Fruit fly (Drosophila melanogaster) whole organism, embryonic: ENCODE results near the gene CG15249.

ENCODE experiments used
- Antp ChIP-seq: fragments of 200-800 bp; sonication (Bioruptor generic); optimal IDR thresholded peaks from 3 replicates; lab custom pipeline; 2016; ENCODE audit warnings: missing biosample characterization, missing genetic modification characterization
- Asciz ChIP-seq: fragments of 200-800 bp; sonication (Bioruptor generic); optimal IDR thresholded peaks from 2 replicates; lab custom pipeline; 2017; ENCODE audit warnings: missing biosample characterization, mild to moderate bottlenecking, missing genetic modification characterization, missing genetic modification reagents
- CG10209 ChIP-seq: fragments of 200-800 bp; sonication (Bioruptor generic); optimal IDR thresholded peaks from 3 replicates; lab custom pipeline; 2017; ENCODE audit warnings: missing biosample characterization, mild to moderate bottlenecking, missing genetic modification characterization, missing genetic modification reagents
- CG10654 ChIP-seq: fragments of 200-800 bp; sonication (Bioruptor generic); optimal IDR thresholded peaks from 2 replicates; lab custom pipeline; 2016; ENCODE audit warnings: missing biosample characterization, missing genetic modification characterization
- CG11695 ChIP-seq: fragments of 200-800 bp; sonication (Bioruptor generic); IDR thresholded peaks from 3 replicates; pipeline ENCODE4 v1.3.6; 2022; ENCODE audit warnings: missing biosample characterization, missing genetic modification characterization
- CG12769 ChIP-seq: fragments of 200-800 bp; sonication (Bioruptor generic); optimal IDR thresholded peaks from 2 replicates; lab custom pipeline; 2019; ENCODE audit warnings: missing biosample characterization, mild to moderate bottlenecking, missing genetic modification characterization, moderate library complexity
- CG13123 ChIP-seq: fragments of 200-800 bp; sonication (Bioruptor generic); optimal IDR thresholded peaks from 2 replicates; lab custom pipeline; 2016; ENCODE audit warnings: missing biosample characterization, missing genetic modification characterization
- CG16813 ChIP-seq: fragments of 200-800 bp; sonication (Bioruptor generic); IDR thresholded peaks from 3 replicates; pipeline ENCODE4 v1.3.6; 2022; ENCODE audit warnings: missing biosample characterization, missing genetic modification characterization; ENCODE audit not compliant: partially characterized antibody
- CG18619 ChIP-seq: fragments of 200-800 bp; sonication (Bioruptor generic); optimal IDR thresholded peaks from 3 replicates; lab custom pipeline; 2017; ENCODE audit warnings: missing biosample characterization, mild to moderate bottlenecking, missing genetic modification characterization
- CG2875 ChIP-seq: fragments of 200-800 bp; sonication (Bioruptor generic); optimal IDR thresholded peaks from 2 replicates; lab custom pipeline; 2017; ENCODE audit warnings: missing biosample characterization, mild to moderate bottlenecking, missing genetic modification characterization, missing genetic modification reagents
- CG6175 ChIP-seq: fragments of 200-800 bp; sonication (Bioruptor generic); IDR thresholded peaks from 3 replicates; pipeline ENCODE4 v1.3.6; 2022; ENCODE audit warnings: missing biosample characterization, missing genetic modification characterization
- CG6272 ChIP-seq: fragments of 200-800 bp; sonication (Bioruptor generic); IDR thresholded peaks from 2 replicates; pipeline ENCODE4 v1.3.6; 2022; ENCODE audit warnings: missing biosample characterization, missing genetic modification characterization
- CG6854 ChIP-seq: fragments of 200-800 bp; sonication (Bioruptor generic); optimal IDR thresholded peaks from 3 replicates; lab custom pipeline; 2017; ENCODE audit warnings: missing biosample characterization, mild to moderate bottlenecking, missing genetic modification characterization
- CG7839 ChIP-seq: fragments of 200-800 bp; sonication (Bioruptor generic); optimal IDR thresholded peaks from 3 replicates; lab custom pipeline; 2018; ENCODE audit warnings: missing biosample characterization, mild to moderate bottlenecking, missing genetic modification characterization, moderate library complexity
- CG8478 ChIP-seq: fragments of >200 bp; optimal IDR thresholded peaks from 2 replicates; lab custom pipeline; 2018
- CkIIα-i1 ChIP-seq: fragments of 200-800 bp; sonication (Bioruptor generic); IDR thresholded peaks from 2 replicates; pipeline ENCODE4 v1.3.6; 2022; ENCODE audit warnings: missing biosample characterization, missing genetic modification characterization
- E2f1 ChIP-seq: fragments of 200-800 bp; sonication (Bioruptor generic); IDR thresholded peaks from 2 replicates; pipeline ENCODE4 v1.3.6; 2022; ENCODE audit warnings: missing biosample characterization, missing genetic modification characterization
- Ets97D ChIP-seq: fragments of 200-800 bp; sonication (Bioruptor generic); optimal IDR thresholded peaks from 3 replicates; lab custom pipeline; 2016; ENCODE audit warnings: missing biosample characterization, missing genetic modification characterization
- H15 ChIP-seq: fragments of 200-800 bp; sonication (Bioruptor generic); IDR thresholded peaks from 3 replicates; pipeline ENCODE4 v1.3.6; 2022; ENCODE audit warnings: missing biosample characterization, missing genetic modification characterization
- Hand ChIP-seq: fragments of 200-800 bp; sonication (Bioruptor generic); optimal IDR thresholded peaks from 2 replicates; lab custom pipeline; 2017; ENCODE audit warnings: mild to moderate bottlenecking, missing biosample characterization, missing genetic modification reagents, missing genetic modification characterization
- Hr78 ChIP-seq, 2 experiments: fragments of 200-800 bp in 1 of 2; fragments of >200 bp in 1 of 2; sonication (Bioruptor generic) in 1 of 2; optimal IDR thresholded peaks; 2 replicates each; lab custom pipeline; 2017 to 2019; ENCODE audit warnings: missing biosample characterization in 2 of 2, missing genetic modification characterization in 2 of 2, mild to moderate bottlenecking in 1 of 2, moderate library complexity in 1 of 2
- Med ChIP-seq: fragments of 200-800 bp; sonication (Bioruptor generic); peaks from one replicate; lab custom pipeline; 2016; ENCODE audit warnings: missing biosample characterization, missing genetic modification characterization, mild to moderate bottlenecking, inconsistent platforms, moderate library complexity
- NC2β ChIP-seq: fragments of 200-800 bp; sonication (Bioruptor generic); optimal IDR thresholded peaks from 2 replicates; lab custom pipeline; 2016; ENCODE audit warnings: missing biosample characterization, missing genetic modification characterization
- NFAT ChIP-seq: fragments of 200-800 bp; sonication (Bioruptor generic); IDR thresholded peaks from 2 replicates; pipeline ENCODE4 v1.3.6; 2022; ENCODE audit warnings: missing biosample characterization, missing genetic modification characterization
- Trl ChIP-seq, 3 experiments: fragments of >200 bp in 2 of 3; fragments of 200-800 bp in 1 of 3; sonication (Bioruptor generic) in 1 of 3; optimal IDR thresholded peaks; 2 replicates in 1 of 3; 3 replicates in 2 of 3; lab custom pipeline; 2016 to 2017; ENCODE audit warnings: missing biosample characterization in 1 of 3, missing genetic modification characterization in 1 of 3
- Vsx1 ChIP-seq: fragments of 200-800 bp; sonication (Bioruptor generic); optimal IDR thresholded peaks from 2 replicates; lab custom pipeline; 2017; ENCODE audit warnings: missing biosample characterization, mild to moderate bottlenecking, missing genetic modification characterization, missing genetic modification reagents
- YL-1 ChIP-seq: fragments of 200-800 bp; sonication (Bioruptor generic); optimal IDR thresholded peaks from 3 replicates; lab custom pipeline; 2017; ENCODE audit warnings: missing biosample characterization, mild to moderate bottlenecking, missing genetic modification characterization
- al ChIP-seq: fragments of 200-800 bp; sonication (Bioruptor generic); IDR thresholded peaks from 2 replicates; pipeline ENCODE4 v1.3.6; 2022; ENCODE audit warnings: missing biosample characterization, missing genetic modification characterization
- crol ChIP-seq: fragments of 200-800 bp; sonication (Bioruptor generic); IDR thresholded peaks from 2 replicates; pipeline ENCODE4 v1.3.6; 2022; ENCODE audit warnings: missing biosample characterization, missing genetic modification characterization
- crp ChIP-seq, 2 experiments: fragments of 200-800 bp; sonication (Bioruptor generic); optimal IDR thresholded peaks; 2 replicates in 1 of 2; 3 replicates in 1 of 2; lab custom pipeline; 2017; ENCODE audit warnings: missing biosample characterization in 2 of 2, missing genetic modification characterization in 2 of 2, mild to moderate bottlenecking in 1 of 2, moderate library complexity in 1 of 2
- ems ChIP-seq: fragments of 200-800 bp; sonication (Bioruptor generic); optimal IDR thresholded peaks from 3 replicates; lab custom pipeline; 2016; ENCODE audit warnings: missing biosample characterization, missing genetic modification characterization
- gce ChIP-seq: fragments of 200-800 bp; sonication (Bioruptor generic); IDR thresholded peaks from 3 replicates; pipeline ENCODE4 v1.3.6; 2022; ENCODE audit warnings: missing biosample characterization, missing genetic modification characterization
- lab ChIP-seq: fragments of 200-800 bp; sonication (Bioruptor generic); optimal IDR thresholded peaks from 3 replicates; lab custom pipeline; 2017; ENCODE audit warnings: missing biosample characterization, missing genetic modification characterization, mild to moderate bottlenecking, moderate library complexity, missing genetic modification reagents
- lbe ChIP-seq: fragments of 200-800 bp; sonication (Bioruptor generic); optimal IDR thresholded peaks from 2 replicates; lab custom pipeline; 2016; ENCODE audit warnings: missing biosample characterization, mild to moderate bottlenecking, missing genetic modification characterization
- lmd ChIP-seq: fragments of 200-800 bp; sonication (Bioruptor generic); IDR thresholded peaks from 2 replicates; pipeline ENCODE4 v1.3.6; 2022; ENCODE audit warnings: missing biosample characterization, missing genetic modification characterization
- mam ChIP-seq: fragments of 200-800 bp; sonication (Bioruptor generic); optimal IDR thresholded peaks from 3 replicates; lab custom pipeline; 2016; ENCODE audit warnings: missing biosample characterization, missing genetic modification characterization
- odd ChIP-seq: fragments of 200-800 bp; sonication (Bioruptor generic); optimal IDR thresholded peaks from 2 replicates; lab custom pipeline; 2017; ENCODE audit warnings: missing biosample characterization, mild to moderate bottlenecking, missing genetic modification characterization
- onecut ChIP-seq: fragments of 200-800 bp; sonication (Bioruptor generic); IDR thresholded peaks from 2 replicates; pipeline ENCODE4 v1.3.6; 2022; ENCODE audit warnings: missing biosample characterization, missing genetic modification characterization
- prd ChIP-seq, 3 experiments: fragments of >200 bp in 2 of 3; fragments of 200-800 bp in 1 of 3; sonication (Bioruptor generic) in 1 of 3; optimal IDR thresholded peaks in 2 of 3; IDR thresholded peaks in 1 of 3; 2 replicates in 2 of 3; 3 replicates in 1 of 3; pipeline versions ENCODE4 v1.3.6 to Lab custom; 2017 to 2022; ENCODE audit warnings: missing biosample characterization in 1 of 3, missing genetic modification characterization in 1 of 3
- ranshi ChIP-seq: fragments of 200-800 bp; sonication (Bioruptor generic); IDR thresholded peaks from 2 replicates; pipeline ENCODE4 v1.3.6; 2022; ENCODE audit warnings: missing biosample characterization, missing genetic modification characterization
- sd ChIP-seq: fragments of 200-800 bp; sonication (Bioruptor generic); optimal IDR thresholded peaks from 3 replicates; lab custom pipeline; 2018; ENCODE audit warnings: missing biosample characterization, mild to moderate bottlenecking, missing genetic modification characterization, moderate library complexity
- sens ChIP-seq: fragments of 200-800 bp; sonication (Bioruptor generic); peaks from one replicate; lab custom pipeline; 2016; ENCODE audit warnings: missing biosample characterization, missing genetic modification characterization
- sr ChIP-seq: fragments of 200-800 bp; sonication (Bioruptor generic); IDR thresholded peaks from 3 replicates; pipeline ENCODE4 v1.3.6; 2022; ENCODE audit warnings: missing biosample characterization, missing genetic modification characterization
- tin ChIP-seq: fragments of 200-800 bp; sonication (Bioruptor generic); optimal IDR thresholded peaks from 3 replicates; lab custom pipeline; 2016; ENCODE audit warnings: missing biosample characterization, missing genetic modification characterization
- twi ChIP-seq: fragments of 200-800 bp; optimal IDR thresholded peaks from 2 replicates; lab custom pipeline; 2019; ENCODE audit warnings: missing biosample characterization, mild to moderate bottlenecking, missing genetic modification characterization, moderate library complexity
- zf30C ChIP-seq: fragments of 200-800 bp; sonication (Bioruptor generic); optimal IDR thresholded peaks from 3 replicates; lab custom pipeline; 2018; ENCODE audit warnings: missing biosample characterization, mild to moderate bottlenecking, missing genetic modification characterization

Gene CG15249

DNA sequence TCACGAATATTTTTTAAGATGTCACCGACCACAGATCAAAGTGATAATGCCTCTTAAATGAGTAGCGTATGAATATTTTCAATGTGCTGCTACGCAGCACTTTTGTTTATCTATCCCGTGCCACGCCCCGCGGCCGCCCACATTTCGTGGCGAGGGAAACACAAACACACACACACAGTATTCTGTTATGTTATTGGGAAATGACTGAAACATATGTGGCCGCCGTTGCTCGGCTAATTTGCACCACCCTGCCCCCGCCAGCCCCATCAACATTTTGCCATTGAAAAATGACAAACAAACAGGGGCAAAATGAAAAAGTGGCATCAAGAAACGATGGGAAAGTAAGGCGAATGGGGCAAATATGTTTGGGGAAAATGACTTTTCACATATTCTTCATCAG is 22.1 kb downstream of the CG15249 start:
- TF ChIP-seq onecut (GFP tag; lab: Robert Waterston, UW), result no peak
- TF ChIP-seq CG6175, result peak; percentile 80
- no peak for TF ChIP-seq tin
- 0 out of 2 replicates have a peak, but pooled peaks have one; percentile 9 for TF ChIP-seq lmd (GFP tag; lab: Robert Waterston, UW)
- TF ChIP-seq Vsx1 (GFP tag; lab: Kevin White, UChicago), result peak; percentile 1
- peak; percentile 72 for TF ChIP-seq crol (GFP tag; lab: Robert Waterston, UW)
- TF ChIP-seq Med (GFP tag; lab: Kevin White, UChicago), result peak; percentile 40
- peak; percentile 92 for TF ChIP-seq CG12769 (tag; lab: Kevin White, UChicago)
- TF ChIP-seq odd (GFP tag; lab: Kevin White, UChicago), result no peak
- no peak for TF ChIP-seq Antp
- TF ChIP-seq sens (GFP tag; lab: Kevin White, UChicago), result peak; percentile 2
- peak; percentile 22 for TF ChIP-seq sd (tag; lab: Kevin White, UChicago)
- TF ChIP-seq twi (tag; lab: Kevin White, UChicago), result peak; percentile 29
- TF ChIP-seq sr (GFP tag; lab: Robert Waterston, UW), result peak; percentile 58; the same call in 1 of the 3 replicates
- TF ChIP-seq Asciz (GFP tag; lab: Kevin White, UChicago), result no peak

- peak; percentile 31 for TF ChIP-seq Ets97D (GFP tag; lab: Kevin White, UChicago)
- TF ChIP-seq zf30C (GFP tag; lab: Kevin White, UChicago), result no peak
- peak; percentile 70 for TF ChIP-seq lab (GFP tag; lab: Kevin White, UChicago)
- TF ChIP-seq prd (optimal IDR thresholded peaks at IDR 0.05; lab: Kevin White, UChicago), result no peak
- TF ChIP-seq prd (GFP tag; IDR thresholded peaks at IDR 0.05; lab: Robert Waterston, UW), result peak; percentile 81
- no peak for TF ChIP-seq lbe (GFP tag; lab: Kevin White, UChicago)
- TF ChIP-seq mam (GFP tag; lab: Kevin White, UChicago), result peak; percentile 80
- TF ChIP-seq H15, result peak; percentile 81
- no peak for TF ChIP-seq CG16813 (GFP tag; lab: Robert Waterston, UW)
- peak in 1 of 2 experiments; percentile 41 for TF ChIP-seq Hr78 (GFP tag; optimal IDR thresholded peaks at IDR 0.05; lab: Kevin White, UChicago)
- TF ChIP-seq CG13123 (GFP tag; lab: Kevin White, UChicago), result no peak
- TF ChIP-seq al (GFP tag; lab: Robert Waterston, UW), result peak; percentile 84
- TF ChIP-seq CG6272 (GFP tag; lab: Robert Waterston, UW), result peak; percentile 55
- peak; percentile 63; the same call in 1 of the 3 replicates for TF ChIP-seq gce (GFP tag; lab: Robert Waterston, UW)
- TF ChIP-seq NFAT (GFP tag; lab: Robert Waterston, UW), result peak; percentile 80
- peak; percentile 75; the same call in 2 of the 3 replicates for TF ChIP-seq CG11695 (GFP tag; lab: Robert Waterston, UW)
- TF ChIP-seq CkIIα-i1 (GFP tag; lab: Robert Waterston, UW), result no peak
- TF ChIP-seq E2f1 (GFP tag; lab: Robert Waterston, UW), result peak; percentile 83
- TF ChIP-seq ems (GFP tag; lab: Kevin White, UChicago), result peak; percentile 47
- TF ChIP-seq CG6854, result no peak
- peak; percentile 79 for TF ChIP-seq ranshi
- TF ChIP-seq CG7839 (tag; lab: Kevin White, UChicago), result peak; percentile 87
- peak in 1 of 2 experiments; percentile 6 for TF ChIP-seq crp (GFP tag; optimal IDR thresholded peaks at IDR 0.05; lab: Kevin White, UChicago)
- TF ChIP-seq Hand (GFP tag; lab: Kevin White, UChicago), result no peak
- peak; percentile 43 for TF ChIP-seq CG2875 (GFP tag; lab: Kevin White, UChicago)
- peak; percentile 60 for TF ChIP-seq CG10209 (GFP tag; lab: Kevin White, UChicago)
- TF ChIP-seq NC2β (GFP tag; lab: Kevin White, UChicago), result peak; percentile 24
- peak; percentile 16 for TF ChIP-seq odd (GFP tag; lab: Kevin White, UChicago)
- TF ChIP-seq CG10654 (GFP tag; lab: Kevin White, UChicago), result peak; percentile 53
- TF ChIP-seq Trl (optimal IDR thresholded peaks at IDR 0.05; lab: Kevin White, UChicago), result no peak
- TF ChIP-seq Trl (GFP tag; optimal IDR thresholded peaks at IDR 0.05; lab: Kevin White, UChicago), result peak; percentile 72
- peak; percentile 82 for TF ChIP-seq lmd (GFP tag; lab: Robert Waterston, UW)
- TF ChIP-seq CG18619 (GFP tag; lab: Kevin White, UChicago), result peak; percentile 37
- no peak for TF ChIP-seq YL-1 (GFP tag; lab: Kevin White, UChicago)
- no peak for TF ChIP-seq CG8478
Measured at dm6 chrX:9875948-9876853, 23.2 kb downstream of the CG15249 start, which contains the start of gene CG15247. Gene CG15247 (minus strand): TSS chrX:9876672.
